Worm (Caenorhabditis elegans) whole organism, L1 larva: ENCODE results near the gene hrg-4.

Experiments used
- ceh-82 ChIP-seq, 3 experiments: fragments of 150-350 bp in 1 of 3; sonication (generic microtip) in 2 of 3; optimal IDR thresholded peaks; 2 replicates each; lab custom pipeline; 2014 to 2017; ENCODE audit warnings: missing biosample characterization in 3 of 3, missing genetic modification characterization in 3 of 3
- dpl-1 ChIP-seq, 3 experiments: fragments of 150-350 bp in 2 of 3; sonication (generic microtip) in 1 of 3; optimal IDR thresholded peaks; 2 replicates each; lab custom pipeline; 2014 to 2017; ENCODE audit warnings: missing biosample characterization in 3 of 3, missing genetic modification characterization in 3 of 3, missing genetic modification reagents in 3 of 3
- fkh-10 ChIP-seq: sonication (generic microtip); optimal IDR thresholded peaks from 2 replicates; lab custom pipeline; 2017; ENCODE audit warnings: missing biosample characterization, missing genetic modification reagents, missing genetic modification characterization
- fos-1 ChIP-seq: fragments of 150-350 bp; optimal IDR thresholded peaks from 2 replicates; lab custom pipeline; 2014; ENCODE audit warnings: missing biosample characterization, missing genetic modification characterization
- lin-39 ChIP-seq: fragments of 150-350 bp; optimal IDR thresholded peaks from 2 replicates; lab custom pipeline; 2014; ENCODE audit warnings: missing biosample characterization, missing genetic modification reagents, missing genetic modification characterization
- lsy-2 ChIP-seq, 2 experiments: fragments of 150-350 bp; optimal IDR thresholded peaks; 2 replicates each; lab custom pipeline; 2014; ENCODE audit warnings: missing biosample characterization in 2 of 2, missing genetic modification characterization in 2 of 2
- pqm-1 ChIP-seq: sonication (generic microtip); optimal IDR thresholded peaks from 3 replicates; lab custom pipeline; 2017; ENCODE audit warnings: missing biosample characterization, missing genetic modification characterization
- snu-23 ChIP-seq: sonication (generic microtip); optimal IDR thresholded peaks from 2 replicates; lab custom pipeline; 2016; ENCODE audit warnings: missing genetic modification characterization, missing compliant biosample characterization
- unc-62 ChIP-seq: fragments of 150-350 bp; optimal IDR thresholded peaks from 2 replicates; lab custom pipeline; 2014; ENCODE audit warnings: missing biosample characterization, missing genetic modification reagents, missing genetic modification characterization
- unc-86 ChIP-seq: sonication (generic microtip); optimal IDR thresholded peaks from 2 replicates; lab custom pipeline; 2016; ENCODE audit warnings: missing genetic modification characterization, missing compliant biosample characterization
- ztf-11 ChIP-seq, 2 experiments: sonication (generic microtip); optimal IDR thresholded peaks; 2 replicates each; lab custom pipeline; 2016 to 2017; ENCODE audit warnings: missing genetic modification characterization in 2 of 2, missing biosample characterization in 1 of 2, missing compliant biosample characterization in 1 of 2

ce11 chrIV:11032288-11032687 is 1.5 kb upstream of the hrg-4 start, which contains the start of gene hrg-6:
- TF ChIP-seq dpl-1 (GFP tag; optimal IDR thresholded peaks at IDR 0.05; lab: Kevin White, UChicago) (no peak), unc-86 (no peak), pqm-1 (tag; lab: Kevin White, UChicago) (no peak), unc-62 (GFP tag; lab: Kevin White, UChicago) (no peak), lsy-2 (tag; optimal IDR thresholded peaks at IDR 0.05; lab: Kevin White, UChicago) (no peak), lin-39 (tag; lab: Kevin White, UChicago) (no peak), ztf-11 (tag; optimal IDR thresholded peaks at IDR 0.05; lab: Kevin White, UChicago) (no peak), ceh-82 (tag; optimal IDR thresholded peaks at IDR 0.05; lab: Kevin White, UChicago) (no peak), fos-1 (tag; lab: Kevin White, UChicago) (no peak), fkh-10 (GFP tag; lab: Kevin White, UChicago) (no peak), snu-23 (GFP tag; lab: Kevin White, UChicago) (no peak)
